Fruit fly (Drosophila melanogaster) whole organism, embryonic: ENCODE results near the gene Larp7.

ENCODE experiments used
- Asciz ChIP-seq: fragments of 200-800 bp; sonication (Bioruptor generic); optimal IDR thresholded peaks from 2 replicates; lab custom pipeline; 2017; ENCODE audit warnings: missing biosample characterization, mild to moderate bottlenecking, missing genetic modification characterization, missing genetic modification reagents
- Blimp-1 ChIP-seq: fragments of 200-800 bp; sonication (Bioruptor generic); optimal IDR thresholded peaks from 3 replicates; lab custom pipeline; 2018; ENCODE audit warnings: missing biosample characterization, missing genetic modification characterization, mild to moderate bottlenecking, moderate library complexity, missing genetic modification reagents
- CG10321 ChIP-seq: fragments of 200-800 bp; sonication (Bioruptor generic); IDR thresholded peaks from 2 replicates; pipeline ENCODE4 v1.3.6; 2022; ENCODE audit warnings: missing biosample characterization, missing genetic modification characterization
- CG13424 ChIP-seq: fragments of 200-800 bp; sonication (Bioruptor generic); optimal IDR thresholded peaks from 2 replicates; lab custom pipeline; 2019; ENCODE audit warnings: missing biosample characterization, mild to moderate bottlenecking, missing genetic modification characterization, moderate library complexity
- CG14667 ChIP-seq: fragments of 200-800 bp; sonication (Bioruptor generic); IDR thresholded peaks from 2 replicates; pipeline ENCODE4 v1.3.6; 2022; ENCODE audit warnings: missing biosample characterization, missing genetic modification characterization
- CG15514 ChIP-seq: fragments of 200-800 bp; sonication (Bioruptor generic); optimal IDR thresholded peaks from 3 replicates; lab custom pipeline; 2017; ENCODE audit warnings: missing biosample characterization, missing genetic modification characterization, mild to moderate bottlenecking, moderate library complexity, missing genetic modification reagents
- CG17385 ChIP-seq: fragments of 200-800 bp; sonication (Bioruptor generic); optimal IDR thresholded peaks from 3 replicates; lab custom pipeline; 2018; ENCODE audit warnings: missing biosample characterization, mild to moderate bottlenecking, missing genetic modification characterization
- CG1832 ChIP-seq: fragments of 200-800 bp; sonication (Bioruptor generic); optimal IDR thresholded peaks from 2 replicates; lab custom pipeline; 2017; ENCODE audit warnings: missing biosample characterization, mild to moderate bottlenecking, missing genetic modification characterization, inconsistent platforms
- CG32767 ChIP-seq: fragments of 200-800 bp; sonication (Bioruptor generic); IDR thresholded peaks from 2 replicates; pipeline ENCODE4 v1.3.6; 2022; ENCODE audit warnings: missing biosample characterization, missing genetic modification characterization
- CG3281 ChIP-seq: fragments of 200-800 bp; sonication (Bioruptor generic); optimal IDR thresholded peaks from 3 replicates; lab custom pipeline; 2017; ENCODE audit warnings: missing biosample characterization, mild to moderate bottlenecking, missing genetic modification characterization
- CG33557 ChIP-seq: fragments of 200-800 bp; sonication (Bioruptor generic); optimal IDR thresholded peaks from 2 replicates; lab custom pipeline; 2019; ENCODE audit warnings: missing biosample characterization, mild to moderate bottlenecking, missing genetic modification characterization, moderate library complexity
- CG6654 ChIP-seq: fragments of 200-800 bp; sonication (Bioruptor generic); optimal IDR thresholded peaks from 2 replicates; lab custom pipeline; 2017; ENCODE audit warnings: missing biosample characterization, mild to moderate bottlenecking, missing genetic modification characterization
- CG7987 ChIP-seq: fragments of 200-800 bp; sonication (Bioruptor generic); optimal IDR thresholded peaks from 2 replicates; lab custom pipeline; 2018; ENCODE audit warnings: missing biosample characterization, mild to moderate bottlenecking, missing genetic modification characterization, moderate library complexity
- CG8388 ChIP-seq: fragments of 200-800 bp; sonication (Bioruptor generic); optimal IDR thresholded peaks from 2 replicates; lab custom pipeline; 2019; ENCODE audit warnings: missing biosample characterization, mild to moderate bottlenecking, missing genetic modification characterization, moderate library complexity
- CG9876 ChIP-seq: fragments of 200-800 bp; sonication (Bioruptor generic); optimal IDR thresholded peaks from 2 replicates; lab custom pipeline; 2016; ENCODE audit warnings: missing biosample characterization, missing genetic modification characterization
- CoRest ChIP-seq: fragments of 200-800 bp; sonication (Bioruptor generic); optimal IDR thresholded peaks from 3 replicates; lab custom pipeline; 2018; ENCODE audit warnings: missing biosample characterization, mild to moderate bottlenecking, missing genetic modification characterization, moderate library complexity
- D19B ChIP-seq: fragments of 200-800 bp; sonication (Bioruptor generic); optimal IDR thresholded peaks from 2 replicates; lab custom pipeline; 2017; ENCODE audit warnings: missing biosample characterization, mild to moderate bottlenecking, missing genetic modification characterization
- Dbx ChIP-seq: fragments of 200-800 bp; sonication (Bioruptor generic); IDR thresholded peaks from 3 replicates; pipeline ENCODE4 v1.3.6; 2022; ENCODE audit warnings: missing biosample characterization, missing genetic modification characterization
- Hand ChIP-seq: fragments of 200-800 bp; sonication (Bioruptor generic); optimal IDR thresholded peaks from 2 replicates; lab custom pipeline; 2017; ENCODE audit warnings: mild to moderate bottlenecking, missing biosample characterization, missing genetic modification reagents, missing genetic modification characterization
- HmgD ChIP-seq: fragments of 200-800 bp; sonication (Bioruptor generic); optimal IDR thresholded peaks from 3 replicates; lab custom pipeline; 2016; ENCODE audit warnings: missing biosample characterization, missing genetic modification characterization
- Lhr ChIP-seq: fragments of 200-800 bp; sonication (Bioruptor generic); optimal IDR thresholded peaks from 3 replicates; lab custom pipeline; 2017; ENCODE audit warnings: mild to moderate bottlenecking, missing biosample characterization, missing genetic modification reagents, missing genetic modification characterization
- Meics ChIP-seq: fragments of 200-800 bp; sonication (Bioruptor generic); optimal IDR thresholded peaks from 2 replicates; lab custom pipeline; 2017; ENCODE audit warnings: missing biosample characterization, mild to moderate bottlenecking, missing genetic modification characterization
- az2 ChIP-seq: fragments of 200-800 bp; sonication (Bioruptor generic); optimal IDR thresholded peaks from 3 replicates; lab custom pipeline; 2016; ENCODE audit warnings: missing biosample characterization, missing genetic modification characterization
- btn ChIP-seq: fragments of 200-800 bp; sonication (Bioruptor generic); optimal IDR thresholded peaks from 2 replicates; lab custom pipeline; 2016; ENCODE audit warnings: missing biosample characterization, missing genetic modification characterization
- cad ChIP-seq: fragments of >200 bp; optimal IDR thresholded peaks from 2 replicates; lab custom pipeline; 2017; ENCODE audit warnings: missing biosample characterization, missing genetic modification characterization
- croc ChIP-seq: fragments of 200-800 bp; sonication (Bioruptor generic); conservative IDR thresholded peaks from 3 replicates; pipeline ENCODE4 v1.3.6; 2022; ENCODE audit warnings: missing biosample characterization, missing genetic modification characterization
- cwo ChIP-seq: fragments of 200-800 bp; sonication (Bioruptor generic); optimal IDR thresholded peaks from 3 replicates; lab custom pipeline; 2017; ENCODE audit warnings: missing biosample characterization, missing genetic modification characterization, mild to moderate bottlenecking, moderate library complexity, missing genetic modification reagents
- exex ChIP-seq: fragments of 200-800 bp; sonication (Bioruptor generic); optimal IDR thresholded peaks from 4 replicates; lab custom pipeline; 2018; ENCODE audit warnings: missing biosample characterization, mild to moderate bottlenecking, missing genetic modification characterization, moderate library complexity
- fd96Cb ChIP-seq: fragments of 200-800 bp; sonication (Bioruptor generic); optimal IDR thresholded peaks from 2 replicates; lab custom pipeline; 2018; ENCODE audit warnings: missing biosample characterization, mild to moderate bottlenecking, missing genetic modification characterization, moderate library complexity
- fu2 ChIP-seq: fragments of 200-800 bp; sonication (Bioruptor generic); optimal IDR thresholded peaks from 2 replicates; lab custom pipeline; 2016; ENCODE audit warnings: missing biosample characterization, missing genetic modification characterization
- grau ChIP-seq: fragments of 200-800 bp; optimal IDR thresholded peaks from 3 replicates; lab custom pipeline; 2019; ENCODE audit warnings: missing biosample characterization, mild to moderate bottlenecking, missing genetic modification characterization, moderate library complexity
- gsb ChIP-seq: fragments of 200-800 bp; sonication (Bioruptor generic); IDR thresholded peaks from 2 replicates; pipeline ENCODE4 v1.3.6; 2022; ENCODE audit warnings: missing biosample characterization, missing genetic modification characterization
- h ChIP-seq: fragments of >200 bp; optimal IDR thresholded peaks from 2 replicates; lab custom pipeline; 2017
- hkb ChIP-seq, 2 experiments: fragments of 200-800 bp in 1 of 2; fragments of >200 bp in 1 of 2; sonication (Bioruptor generic) in 1 of 2; IDR thresholded peaks in 1 of 2; optimal IDR thresholded peaks in 1 of 2; 2 replicates each; pipeline versions ENCODE4 v1.3.6 to Lab custom; 2017 to 2022; ENCODE audit warnings: missing biosample characterization in 1 of 2, missing genetic modification characterization in 1 of 2
- jumu ChIP-seq: fragments of 200-800 bp; sonication (Bioruptor generic); optimal IDR thresholded peaks from 3 replicates; lab custom pipeline; 2016; ENCODE audit warnings: missing biosample characterization, missing genetic modification characterization
- kah ChIP-seq: fragments of 200-800 bp; sonication (Bioruptor generic); optimal IDR thresholded peaks from 2 replicates; lab custom pipeline; 2018; ENCODE audit warnings: missing biosample characterization, mild to moderate bottlenecking, missing genetic modification characterization
- lmd ChIP-seq: fragments of 200-800 bp; sonication (Bioruptor generic); IDR thresholded peaks from 2 replicates; pipeline ENCODE4 v1.3.6; 2022; ENCODE audit warnings: missing biosample characterization, missing genetic modification characterization
- nom ChIP-seq: fragments of 200-800 bp; sonication (Bioruptor generic); optimal IDR thresholded peaks from 2 replicates; lab custom pipeline; 2017; ENCODE audit warnings: missing biosample characterization, missing genetic modification characterization, mild to moderate bottlenecking, moderate library complexity, missing genetic modification reagents
- otp ChIP-seq: fragments of 200-800 bp; sonication (Bioruptor generic); IDR thresholded peaks from 3 replicates; pipeline ENCODE4, ENCODE4 v1.3.6; 2022; ENCODE audit warnings: missing biosample characterization, missing genetic modification characterization
- peb ChIP-seq: fragments of 200-800 bp; sonication (Bioruptor generic); IDR thresholded peaks from 2 replicates; pipeline ENCODE4 v1.3.6; 2022; ENCODE audit warnings: missing biosample characterization, missing genetic modification characterization
- repo ChIP-seq: fragments of 200-800 bp; sonication (Bioruptor generic); optimal IDR thresholded peaks from 2 replicates; lab custom pipeline; 2016; ENCODE audit warnings: missing biosample characterization, missing genetic modification characterization
- row ChIP-seq: fragments of 200-800 bp; sonication (Bioruptor generic); IDR thresholded peaks from 3 replicates; pipeline ENCODE4 v1.3.6; 2022; ENCODE audit warnings: missing biosample characterization, missing genetic modification characterization
- sd ChIP-seq: fragments of 200-800 bp; sonication (Bioruptor generic); optimal IDR thresholded peaks from 3 replicates; lab custom pipeline; 2018; ENCODE audit warnings: missing biosample characterization, mild to moderate bottlenecking, missing genetic modification characterization, moderate library complexity
- sens ChIP-seq: fragments of 200-800 bp; sonication (Bioruptor generic); peaks from one replicate; lab custom pipeline; 2016; ENCODE audit warnings: missing biosample characterization, missing genetic modification characterization
- tap ChIP-seq: fragments of 200-800 bp; optimal IDR thresholded peaks from 3 replicates; lab custom pipeline; 2019; ENCODE audit warnings: missing biosample characterization, mild to moderate bottlenecking, missing genetic modification characterization, moderate library complexity
- trem ChIP-seq: fragments of 200-800 bp; optimal IDR thresholded peaks from 3 replicates; lab custom pipeline; 2019; ENCODE audit warnings: missing biosample characterization, mild to moderate bottlenecking, missing genetic modification characterization, moderate library complexity
- unpg ChIP-seq: fragments of 200-800 bp; sonication (Bioruptor generic); optimal IDR thresholded peaks from 3 replicates; lab custom pipeline; 2018; ENCODE audit warnings: missing biosample characterization, mild to moderate bottlenecking, missing genetic modification characterization, moderate library complexity

Gene Larp7

dm6 chrX:9252051-9252708 lies 8.6 kb downstream of the Larp7 start (continued):
- no peak for TF ChIP-seq CG6654 (GFP tag; lab: Kevin White, UChicago)
- TF ChIP-seq nom (GFP tag; lab: Kevin White, UChicago): peak; percentile 54
- 0 out of 3 replicates have a peak, but pooled peaks have one; percentile 12 for TF ChIP-seq otp (GFP tag; lab: Robert Waterston, UW)
- no peak for TF ChIP-seq hkb (optimal IDR thresholded peaks at IDR 0.05; lab: Kevin White, UChicago)
- 0 out of 2 replicates have a peak, but pooled peaks have one; percentile 21 for TF ChIP-seq hkb (GFP tag; IDR thresholded peaks at IDR 0.05; lab: Robert Waterston, UW)

- TF ChIP-seq Blimp-1 (GFP tag; lab: Kevin White, UChicago): no peak
- no peak for TF ChIP-seq btn (GFP tag; lab: Kevin White, UChicago)
- no peak for TF ChIP-seq CG32767 (GFP tag; lab: Robert Waterston, UW)
- TF ChIP-seq sens (GFP tag; lab: Kevin White, UChicago): peak; percentile 24
- no peak for TF ChIP-seq cad (GFP tag; lab: Kevin White, UChicago)
- no peak for TF ChIP-seq kah (GFP tag; lab: Kevin White, UChicago)
- TF ChIP-seq peb (GFP tag; lab: Robert Waterston, UW): no peak
- TF ChIP-seq CG8388 (GFP tag; lab: Kevin White, UChicago): no peak
- no peak for TF ChIP-seq fd96Cb (tag; lab: Kevin White, UChicago)
- TF ChIP-seq Asciz (GFP tag; lab: Kevin White, UChicago): no peak
- no peak for TF ChIP-seq repo (GFP tag; lab: Kevin White, UChicago)
- TF ChIP-seq CG13424 (tag; lab: Kevin White, UChicago): no peak
- no peak for TF ChIP-seq exex (tag; lab: Kevin White, UChicago)
- TF ChIP-seq D19B (GFP tag; lab: Kevin White, UChicago): peak; percentile 60
- TF ChIP-seq row (GFP tag; lab: Robert Waterston, UW): 0 out of 3 replicates have a peak, but pooled peaks have one; percentile 15
- no peak for TF ChIP-seq CG33557
- TF ChIP-seq az2 (GFP tag; lab: Kevin White, UChicago): no peak
- no peak for TF ChIP-seq HmgD (GFP tag; lab: Kevin White, UChicago)
- no peak for TF ChIP-seq Lhr (GFP tag; lab: Kevin White, UChicago)
- no peak for TF ChIP-seq CG3281 (GFP tag; lab: Kevin White, UChicago)
- peak; percentile 65 for TF ChIP-seq CG1832 (GFP tag; lab: Kevin White, UChicago)
- TF ChIP-seq CG9876 (GFP tag; lab: Kevin White, UChicago): no peak
- TF ChIP-seq gsb (GFP tag; lab: Robert Waterston, UW): no peak
- TF ChIP-seq CG10321 (GFP tag; lab: Robert Waterston, UW): peak; percentile 61
- peak; percentile 79 for TF ChIP-seq sd (tag; lab: Kevin White, UChicago)
- TF ChIP-seq Dbx (GFP tag; lab: Robert Waterston, UW): no peak
- no peak for TF ChIP-seq unpg
- no peak for TF ChIP-seq CoRest (tag; lab: Kevin White, UChicago)
- TF ChIP-seq Hand (GFP tag; lab: Kevin White, UChicago): no peak
- TF ChIP-seq lmd (GFP tag; lab: Robert Waterston, UW): no peak
- TF ChIP-seq croc (GFP tag; lab: Robert Waterston, UW): no peak
- no peak for TF ChIP-seq jumu (GFP tag; lab: Kevin White, UChicago)
- no peak for TF ChIP-seq grau (tag; lab: Kevin White, UChicago)
- no peak for TF ChIP-seq cwo (GFP tag; lab: Kevin White, UChicago)
- no peak for TF ChIP-seq CG7987 (GFP tag; lab: Kevin White, UChicago)
- no peak for TF ChIP-seq CG14667 (GFP tag; lab: Robert Waterston, UW)
- no peak for TF ChIP-seq fu2 (GFP tag; lab: Kevin White, UChicago)
- TF ChIP-seq tap (tag; lab: Kevin White, UChicago): no peak
- no peak for TF ChIP-seq trem (tag; lab: Kevin White, UChicago)
- no peak for TF ChIP-seq Meics (GFP tag; lab: Kevin White, UChicago)
- TF ChIP-seq h (lab: Kevin White, UChicago): no peak
- TF ChIP-seq CG15514: no peak
- no peak for TF ChIP-seq CG17385 (GFP tag; lab: Kevin White, UChicago)
- TF ChIP-seq, all 482 proteins: peak for 6
Measured at dm6 chrX:9255021-9255420, 11.4 kb downstream of the Larp7 start.
